Worm (Caenorhabditis elegans) whole organism, late embryonic: ENCODE measurements around the gene mrps-34.
A peak's percentile ranks its signal among the peaks of the same experiment; 100 is the strongest.

ENCODE experiments used
- ama-1 ChIP-seq: fragments of 150-350 bp; optimal IDR thresholded peaks from 2 replicates; lab custom pipeline; 2014
- dmd-4 ChIP-seq: sonication (generic microtip); optimal IDR thresholded peaks from 2 replicates; lab custom pipeline; 2016; ENCODE audit warnings: borderline replicate concordance, missing genetic modification characterization, missing compliant biosample characterization
- nhr-11 ChIP-seq: fragments of 150-350 bp; optimal IDR thresholded peaks from 2 replicates; lab custom pipeline; 2014; ENCODE audit warnings: missing biosample characterization, missing genetic modification characterization
- pqm-1 ChIP-seq: sonication (generic microtip); optimal IDR thresholded peaks from 2 replicates; lab custom pipeline; 2016; ENCODE audit warnings: missing genetic modification characterization, missing compliant biosample characterization
- tbx-7 ChIP-seq: sonication (generic microtip); optimal IDR thresholded peaks from 2 replicates; lab custom pipeline; 2016; ENCODE audit warnings: missing genotype, missing genetic modification characterization, missing compliant biosample characterization

DNA sequence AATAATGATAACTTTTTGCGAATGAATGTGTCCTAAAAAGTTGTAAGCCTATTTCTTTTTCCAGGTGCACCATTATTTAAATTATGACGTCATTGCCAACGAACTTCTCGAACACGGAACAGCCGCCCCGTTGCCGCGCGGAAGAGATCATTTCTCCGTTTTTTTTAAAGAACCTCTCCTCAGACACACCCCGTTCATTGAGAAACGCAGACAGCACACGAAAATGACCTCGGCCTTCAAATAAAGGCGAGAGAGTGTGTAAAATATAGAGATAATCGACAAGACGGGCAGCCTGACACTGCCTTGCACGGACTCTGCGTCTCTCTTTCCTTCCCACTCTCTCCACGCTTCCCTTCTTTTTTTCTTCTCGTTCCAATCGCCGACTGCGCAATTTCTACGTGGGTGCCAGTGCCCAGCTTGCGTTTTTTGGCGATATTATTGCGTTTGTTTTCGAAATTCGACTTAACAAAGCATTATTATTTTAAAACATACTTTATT lies 18.2 kb upstream of the mrps-34 start:
- TF ChIP-seq nhr-11 (tag; lab: Kevin White, UChicago) (no peak), ama-1 (peak; percentile 52), tbx-7 (tag; lab: Kevin White, UChicago) (no peak), dmd-4 (tag; lab: Kevin White, UChicago) (no peak), pqm-1 (no peak)
